Worm (Caenorhabditis elegans): ENCODE data around the gene gpd-3.

DNA sequence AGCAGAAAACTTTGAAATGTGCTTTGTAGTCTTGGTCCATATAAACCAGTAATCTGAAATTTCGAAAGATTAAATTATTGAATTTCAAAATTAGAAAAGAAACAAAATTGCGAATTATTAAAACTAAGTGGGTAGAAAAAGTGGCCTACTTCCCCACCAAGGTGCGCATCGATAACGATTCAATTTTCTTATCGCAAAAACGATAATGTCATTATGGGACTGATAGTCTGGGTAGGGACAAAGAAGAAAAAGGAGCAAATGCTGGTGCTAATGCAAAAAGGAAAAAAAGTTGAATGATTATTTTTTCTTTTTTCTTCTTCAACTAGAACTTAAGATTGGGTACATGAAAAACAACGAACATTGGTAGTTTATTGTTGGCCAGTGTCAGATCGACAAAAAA lies 2.6 kb downstream of the gpd-3 start, which contains the start of gene gpcp-1:
- TF ChIP-seq ztf-11 (tag; optimal IDR thresholded peaks at IDR 0.05) (no peak), zag-1 (tag; optimal IDR thresholded peaks at IDR 0.05) (no peak), nhr-77 (tag; optimal IDR thresholded peaks at IDR 0.05) (no peak), ets-5 (GFP tag; IDR thresholded peaks at IDR 0.05) (no peak), aha-1 (tag; optimal IDR thresholded peaks at IDR 0.05) (no peak), dpl-1 (GFP tag; optimal IDR thresholded peaks at IDR 0.05) (no peak), mef-2 (tag; optimal IDR thresholded peaks at IDR 0.05) (no peak), nhr-47 (tag; optimal IDR thresholded peaks at IDR 0.05) (no peak), snpc-4 (tag; optimal IDR thresholded peaks at IDR 0.05) (no peak)

All from whole organism, L1 larva.